Fruit fly (Drosophila melanogaster): ENCODE data around the gene Meltrin.

Gene Meltrin

DNA sequence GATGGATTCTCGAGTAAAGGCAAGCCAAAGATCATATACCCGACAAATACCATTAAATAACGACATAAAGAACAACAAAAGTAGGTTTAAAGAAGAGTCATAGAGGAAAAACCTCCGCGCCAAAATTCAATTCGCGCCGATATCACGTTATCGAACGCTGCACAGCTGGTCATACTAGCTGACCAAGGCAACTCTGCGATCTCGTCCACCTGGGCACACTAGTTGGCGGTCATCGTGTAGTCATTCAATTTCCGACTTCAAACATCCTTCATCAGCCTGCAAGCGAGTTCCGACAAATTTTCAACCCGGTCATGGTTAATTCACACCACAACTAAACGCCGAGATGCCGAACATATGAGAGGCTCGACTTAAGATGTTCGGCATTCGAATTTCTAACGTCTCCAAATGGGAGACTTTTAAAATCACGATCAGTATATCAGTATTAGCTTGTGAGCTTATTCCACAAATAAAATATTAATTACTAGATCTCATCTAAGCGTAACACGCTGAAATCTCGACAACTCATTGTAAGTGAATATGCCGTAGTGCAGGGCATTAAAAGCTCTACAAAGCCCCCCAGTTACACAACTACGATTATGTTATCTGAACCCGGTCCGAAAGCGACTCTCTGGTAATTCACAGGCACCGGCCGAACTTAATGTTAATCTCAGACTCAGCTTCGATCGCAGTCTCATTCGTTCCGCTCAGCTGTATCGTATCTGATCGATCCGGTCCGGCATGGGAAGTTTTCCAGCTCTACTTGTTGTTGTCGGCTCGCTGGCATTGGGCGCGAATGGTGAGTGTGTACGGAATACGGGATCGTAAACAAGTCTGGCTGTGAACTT lies 40.1 kb downstream of the Meltrin start, which contains the start of gene CG3505 (continued):
- TF ChIP-seq gsb-n (tag; optimal IDR thresholded peaks at IDR 0.05) (no peak), gt (GFP tag; IDR thresholded peaks at IDR 0.05) (no peak), CG6272 (GFP tag; IDR thresholded peaks at IDR 0.05) (no peak), Fer1 (GFP tag; optimal IDR thresholded peaks at IDR 0.05) (peak; percentile 71), CG4282 (GFP tag; optimal IDR thresholded peaks at IDR 0.05) (peak; percentile 2), yki (optimal IDR thresholded peaks at IDR 0.05) (no peak), Dip3 (GFP tag; optimal IDR thresholded peaks at IDR 0.05) (no peak), Kr (GFP tag; optimal IDR thresholded peaks at IDR 0.05) (no peak), CrebB (tag; optimal IDR thresholded peaks at IDR 0.05) (peak; percentile 35), CG13894 (tag; optimal IDR thresholded peaks at IDR 0.05) (peak; percentile 95), sc (optimal IDR thresholded peaks at IDR 0.05) (no peak), sc (GFP tag; optimal IDR thresholded peaks at IDR 0.05) (no peak), trem (tag; optimal IDR thresholded peaks at IDR 0.05) (peak; percentile 36), BtbVII (GFP tag; optimal IDR thresholded peaks at IDR 0.05) (peak; percentile 29), jigr1 (GFP tag; IDR thresholded peaks at IDR 0.05) (no peak), NK7.1 (GFP tag; optimal IDR thresholded peaks at IDR 0.05) (no peak), jumu (GFP tag; optimal IDR thresholded peaks at IDR 0.05) (no peak), CG6683 (GFP tag; optimal IDR thresholded peaks at IDR 0.05) (no peak), chm (GFP tag; IDR thresholded peaks at IDR 0.05) (peak; percentile 33; the same call in 1 of the 2 replicates), ken (GFP tag; IDR thresholded peaks at IDR 0.05) (peak; percentile 40; the same call in 1 of the 3 replicates), CG6654 (GFP tag; optimal IDR thresholded peaks at IDR 0.05) (no peak), CG4617 (GFP tag; optimal IDR thresholded peaks at IDR 0.05; ENCODE audit: borderline replicate concordance) (no peak), gfzf (GFP tag; optimal IDR thresholded peaks at IDR 0.05) (peak; percentile 81), CG9437 (GFP tag; optimal IDR thresholded peaks at IDR 0.05) (no peak), CG16813 (GFP tag; IDR thresholded peaks at IDR 0.05; ENCODE audit: partially characterized antibody) (peak; percentile 16; the same call in 1 of the 3 replicates), tup (GFP tag; optimal IDR thresholded peaks at IDR 0.05) (no peak), rib (GFP tag; IDR thresholded peaks at IDR 0.05) (no peak), caup (GFP tag; optimal IDR thresholded peaks at IDR 0.05; ENCODE audit: severe bottlenecking) (no peak), dan (GFP tag; IDR thresholded peaks at IDR 0.05) (no peak), CG13296 (GFP tag; optimal IDR thresholded peaks at IDR 0.05) (peak; percentile 74), nerfin-2 (GFP tag; IDR thresholded peaks at IDR 0.05; ENCODE audit: partially characterized antibody) (no peak), cato (GFP tag; optimal IDR thresholded peaks at IDR 0.05; ENCODE audit: borderline replicate concordance) (no peak), Dbx (GFP tag; IDR thresholded peaks at IDR 0.05) (peak; percentile 56; the same call in 2 of the 3 replicates), Abd-B (GFP tag; optimal IDR thresholded peaks at IDR 0.05) (no peak), CG3726 (GFP tag; IDR thresholded peaks at IDR 0.05) (no peak), HLHmδ (GFP tag; optimal IDR thresholded peaks at IDR 0.05) (peak; percentile 22), bigmax (GFP tag; optimal IDR thresholded peaks at IDR 0.05) (no peak), Chrac-16 (GFP tag; optimal IDR thresholded peaks at IDR 0.05) (no peak), mld (GFP tag; IDR thresholded peaks at IDR 0.05; ENCODE audit: partially characterized antibody) (no peak; the same call in 2 of the 3 replicates), Ptx1 (GFP tag; IDR thresholded peaks at IDR 0.05) (peak; percentile 44; the same call in 1 of the 2 replicates), Fer2 (tag; optimal IDR thresholded peaks at IDR 0.05) (no peak), fd96Cb (tag; optimal IDR thresholded peaks at IDR 0.05) (peak; percentile 16), zen2 (GFP tag; IDR thresholded peaks at IDR 0.05; ENCODE audit: partially characterized antibody) (peak; percentile 14; the same call in 1 of the 3 replicates), CG2678 (tag; optimal IDR thresholded peaks at IDR 0.05) (no peak), vfl (GFP tag; optimal IDR thresholded peaks at IDR 0.05) (no peak), Atf3 (GFP tag; optimal IDR thresholded peaks at IDR 0.05) (no peak), CG9797 (GFP tag; optimal IDR thresholded peaks at IDR 0.05) (peak; percentile 96), ac (GFP tag; optimal IDR thresholded peaks at IDR 0.05) (no peak), CG2712 (tag; optimal IDR thresholded peaks at IDR 0.05) (peak; percentile 17)

All from whole organism, embryonic.